Worm (Caenorhabditis elegans) whole organism, young adult: ENCODE data around the gene sptl-3.

ENCODE experiments used
- F33H1.4 ChIP-seq: fragments of 200-800 bp; sonication (Bioruptor generic); IDR thresholded peaks from 2 replicates; pipeline ENCODE4 v1.3.6; 2022; ENCODE audit warnings: missing genetic modification reagents, missing genetic modification characterization, missing compliant biosample characterization
- F49E8.2 ChIP-seq: sonication (generic microtip); optimal IDR thresholded peaks from 3 replicates; lab custom pipeline; 2017; ENCODE audit warnings: missing genetic modification characterization, mild to moderate bottlenecking, missing compliant biosample characterization, antibody characterized with exemption, moderate library complexity; ENCODE audit not compliant: insufficient read depth
- Y53F4B.3 ChIP-seq: fragments of 200-800 bp; sonication (Bioruptor generic); IDR thresholded peaks from 2 replicates; pipeline ENCODE4 v1.3.6; 2022; ENCODE audit warnings: missing genetic modification reagents, missing genetic modification characterization, missing compliant biosample characterization
- Y95B8A.8 ChIP-seq: fragments of 200-800 bp; sonication (Bioruptor generic); IDR thresholded peaks from 2 replicates; pipeline ENCODE4 v1.3.6; 2022; ENCODE audit warnings: missing genetic modification reagents, missing genetic modification characterization, missing compliant biosample characterization
- ama-1 ChIP-seq, 3 experiments: fragments of 150-350 bp in 1 of 3; sonication (generic microtip) in 2 of 3; optimal IDR thresholded peaks; 2 replicates each; lab custom pipeline; 2014 to 2018; ENCODE audit warnings: missing biosample characterization in 2 of 3, missing genetic modification characterization in 2 of 3, missing genetic modification reagents in 2 of 3
- dox-1 ChIP-seq: fragments of 200-800 bp; sonication (Bioruptor generic); IDR thresholded peaks from 2 replicates; pipeline ENCODE4 v1.3.6; 2022; ENCODE audit warnings: missing genetic modification reagents, missing genetic modification characterization, missing compliant biosample characterization
- him-1 ChIP-seq: sonication (generic microtip); optimal IDR thresholded peaks from 2 replicates; lab custom pipeline; 2016; ENCODE audit warnings: missing genotype, missing genetic modification reagents, missing genetic modification characterization, missing compliant biosample characterization
- lir-1 ChIP-seq: fragments of 200-800 bp; sonication (Bioruptor generic); conservative IDR thresholded peaks from 2 replicates; pipeline ENCODE4 v1.3.6; 2022; ENCODE audit warnings: missing genetic modification reagents, missing genetic modification characterization, missing compliant biosample characterization
- mcd-1 ChIP-seq: fragments of 200-800 bp; sonication (Bioruptor generic); IDR thresholded peaks from 2 replicates; pipeline ENCODE4 v1.3.6; 2022; ENCODE audit warnings: missing genetic modification reagents, missing genetic modification characterization, missing compliant biosample characterization
- nhr-90 ChIP-seq: sonication (generic microtip); optimal IDR thresholded peaks from 2 replicates; lab custom pipeline; 2016; ENCODE audit warnings: missing genotype, mild to moderate bottlenecking, missing genetic modification characterization, missing compliant biosample characterization
- somi-1 ChIP-seq: fragments of 200-800 bp; sonication (Bioruptor generic); optimal IDR thresholded peaks from 2 replicates; lab custom pipeline; 2018; ENCODE audit warnings: mild to moderate bottlenecking, missing genetic modification characterization, missing compliant biosample characterization
- unc-62 ChIP-seq: fragments of 150-350 bp; optimal IDR thresholded peaks from 2 replicates; lab custom pipeline; 2014; ENCODE audit warnings: missing biosample characterization, missing genetic modification reagents, missing genetic modification characterization
- ztf-6 ChIP-seq: fragments of 200-800 bp; sonication (Bioruptor generic); IDR thresholded peaks from 2 replicates; pipeline ENCODE4 v1.3.6; 2022; ENCODE audit warnings: missing genetic modification reagents, missing genetic modification characterization, missing compliant biosample characterization

DNA sequence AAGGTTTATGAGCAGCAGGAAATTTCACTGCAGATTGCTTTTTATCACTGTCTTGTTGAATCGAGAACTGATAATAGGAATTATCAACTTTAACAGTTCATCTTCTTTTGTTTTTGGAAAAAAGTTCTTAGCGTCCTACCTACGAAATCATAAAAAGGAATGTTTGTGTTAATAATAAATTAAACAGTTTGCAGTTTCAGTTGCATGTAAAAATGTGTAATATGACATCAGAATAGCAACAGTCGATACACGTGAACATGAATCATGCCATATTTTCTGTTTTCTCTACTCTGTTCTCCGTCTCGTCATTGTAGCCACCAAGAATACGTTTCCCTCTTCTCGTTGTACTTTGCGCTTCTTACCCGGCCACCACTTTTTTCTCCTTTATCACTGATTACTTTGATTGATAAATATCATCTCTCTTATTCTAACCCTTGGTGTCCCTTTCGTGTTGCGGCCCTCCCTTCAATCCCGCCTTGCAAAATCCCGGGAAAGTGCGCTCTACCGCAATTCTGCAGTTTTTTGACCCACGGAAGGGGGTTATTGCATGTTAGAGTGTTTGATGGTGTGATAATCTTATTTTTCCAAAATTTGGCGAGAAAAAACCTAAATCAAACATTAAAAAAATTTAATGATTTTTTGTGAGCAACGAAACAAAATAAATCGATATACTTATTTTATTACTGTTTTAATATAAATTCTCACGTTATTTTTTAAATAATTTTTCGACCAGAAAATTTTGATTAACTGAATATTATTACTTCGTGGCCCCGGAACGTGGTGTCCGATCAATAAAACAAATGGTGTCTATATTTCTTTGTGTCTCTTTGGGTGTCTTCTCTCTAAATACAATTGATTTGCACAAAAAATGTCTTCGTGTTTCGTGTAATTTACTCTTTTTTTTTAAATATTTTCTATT is at the start of gene sptl-3:
- no peak for TF ChIP-seq somi-1 (GFP tag; lab: Kevin White, UChicago)
- no peak for TF ChIP-seq him-1 (tag; lab: Kevin White, UChicago)
- TF ChIP-seq F33H1.4 (GFP tag; lab: Robert Waterston, UW), result no peak
- no peak for TF ChIP-seq dox-1
- no peak for TF ChIP-seq Y53F4B.3
- no peak for TF ChIP-seq F49E8.2 (tag; lab: Kevin White, UChicago)
- TF ChIP-seq Y95B8A.8 (GFP tag; lab: Robert Waterston, UW), result no peak
- no peak for TF ChIP-seq ama-1 (optimal IDR thresholded peaks at IDR 0.05; lab: Kevin White, UChicago)
- TF ChIP-seq ama-1 (GFP tag; optimal IDR thresholded peaks at IDR 0.05; lab: Kevin White, UChicago), result no peak
- TF ChIP-seq ztf-6 (GFP tag; lab: Robert Waterston, UW), result no peak
- TF ChIP-seq nhr-90, result no peak
- no peak for TF ChIP-seq unc-62 (GFP tag; lab: Kevin White, UChicago)
- TF ChIP-seq lir-1 (GFP tag; lab: Robert Waterston, UW), result no peak
- TF ChIP-seq mcd-1 (GFP tag; lab: Robert Waterston, UW), result peak; percentile 53
